Fruit fly (Drosophila melanogaster) whole organism, adult: Measurements from ENCODE around the gene CG43750.

Experiments
- CG11617 ChIP-seq: fragments of 200-800 bp; sonication (Bioruptor generic); optimal IDR thresholded peaks from 2 replicates; lab custom pipeline; 2017; ENCODE audit warnings: mild to moderate bottlenecking, missing biosample characterization, missing genetic modification reagents, missing genetic modification characterization
- CG12768 ChIP-seq: fragments of 200-800 bp; sonication (Bioruptor generic); optimal IDR thresholded peaks from 2 replicates; lab custom pipeline; 2017; ENCODE audit warnings: missing biosample characterization, missing genetic modification characterization, mild to moderate bottlenecking, moderate library complexity, missing genetic modification reagents
- CG14711 ChIP-seq: fragments of 200-800 bp; sonication (Bioruptor generic); optimal IDR thresholded peaks from 2 replicates; lab custom pipeline; 2018; ENCODE audit warnings: missing biosample characterization, mild to moderate bottlenecking, missing genetic modification characterization, moderate library complexity
- CG33017 ChIP-seq: fragments of 200-800 bp; sonication (Bioruptor generic); optimal IDR thresholded peaks from 2 replicates; lab custom pipeline; 2018; ENCODE audit warnings: missing biosample characterization, mild to moderate bottlenecking, missing genetic modification characterization, moderate library complexity
- CG5204 ChIP-seq: fragments of 200-800 bp; sonication (Bioruptor generic); optimal IDR thresholded peaks from 2 replicates; lab custom pipeline; 2016; ENCODE audit warnings: missing biosample characterization, missing genetic modification characterization
- CG7045 ChIP-seq: fragments of 200-800 bp; sonication (Bioruptor generic); optimal IDR thresholded peaks from 2 replicates; lab custom pipeline; 2017; ENCODE audit warnings: missing biosample characterization, mild to moderate bottlenecking, missing genetic modification characterization
- Crg-1 ChIP-seq: fragments of 200-800 bp; sonication (Bioruptor generic); optimal IDR thresholded peaks from 2 replicates; lab custom pipeline; 2016; ENCODE audit warnings: missing biosample characterization, missing genetic modification characterization
- Mnt ChIP-seq: fragments of 200-800 bp; sonication (Bioruptor generic); optimal IDR thresholded peaks from 2 replicates; lab custom pipeline; 2016; ENCODE audit warnings: missing biosample characterization, mild to moderate bottlenecking, missing genetic modification characterization
- bab1 ChIP-seq: fragments of 200-800 bp; sonication (Bioruptor generic); optimal IDR thresholded peaks from 3 replicates; lab custom pipeline; 2019; ENCODE audit warnings: missing biosample characterization, mild to moderate bottlenecking, missing genetic modification characterization, moderate library complexity
- kay ChIP-seq: fragments of 200-800 bp; sonication (Bioruptor generic); peaks from one replicate; lab custom pipeline; 2016; ENCODE audit warnings: missing biosample characterization, missing genetic modification characterization, borderline replicate concordance
- ovo ChIP-seq: fragments of 200-800 bp; sonication (Bioruptor generic); optimal IDR thresholded peaks from 2 replicates; lab custom pipeline; 2016; ENCODE audit warnings: missing biosample characterization, missing genetic modification characterization
- pad ChIP-seq: fragments of 200-800 bp; sonication (Bioruptor generic); optimal IDR thresholded peaks from 3 replicates; lab custom pipeline; 2017; ENCODE audit warnings: missing biosample characterization, missing genetic modification characterization, mild to moderate bottlenecking, moderate library complexity, missing genetic modification reagents
- toe ChIP-seq: fragments of 200-800 bp; sonication (Bioruptor generic); optimal IDR thresholded peaks from 2 replicates; lab custom pipeline; 2016; ENCODE audit warnings: missing biosample characterization, missing genetic modification characterization

dm6 chr2L:2433494-2434054 lies 43.1 kb upstream of the CG43750 start:
- TF ChIP-seq CG11617 (GFP tag; lab: Kevin White, UChicago) (no peak), Crg-1 (GFP tag; lab: Kevin White, UChicago) (no peak), kay (GFP tag; lab: Kevin White, UChicago) (peak; percentile 45), CG5204 (GFP tag; lab: Kevin White, UChicago) (peak; percentile 72), CG7045 (GFP tag; lab: Kevin White, UChicago) (peak; percentile 74), CG14711 (tag; lab: Kevin White, UChicago) (peak; percentile 42), CG12768 (peak; percentile 57), CG33017 (tag; lab: Kevin White, UChicago) (peak; percentile 72), bab1 (no peak), toe (peak; percentile 48), Mnt (no peak), ovo (GFP tag; lab: Kevin White, UChicago) (no peak), pad (no peak)
